Worm (Caenorhabditis elegans) whole organism, young adult: ENCODE results near the gene fbxb-107.

Experiments
- B0035.1 ChIP-seq: sonication (generic microtip); optimal IDR thresholded peaks from 2 replicates; lab custom pipeline; 2016; ENCODE audit warnings: missing genetic modification characterization, mild to moderate bottlenecking, missing compliant biosample characterization, missing genotype, missing genetic modification reagents
- B0261.1 ChIP-seq: sonication (generic microtip); optimal IDR thresholded peaks from 2 replicates; lab custom pipeline; 2016; ENCODE audit warnings: mild to moderate bottlenecking, missing genetic modification characterization, moderate library complexity, missing compliant biosample characterization
- B0336.3 ChIP-seq: fragments of 200-800 bp; sonication (Bioruptor generic); IDR thresholded peaks from 2 replicates; pipeline ENCODE4 v1.3.6; 2022; ENCODE audit warnings: missing genetic modification characterization, missing compliant biosample characterization
- C06A6.2 ChIP-seq: fragments of 200-800 bp; sonication (Bioruptor generic); conservative IDR thresholded peaks from 2 replicates; pipeline ENCODE4 v1.3.6; 2022; ENCODE audit warnings: missing genetic modification characterization, missing compliant biosample characterization
- C17E4.6 ChIP-seq: fragments of 200-800 bp; sonication (Bioruptor generic); IDR thresholded peaks from 2 replicates; pipeline ENCODE4 v1.3.6; 2022; ENCODE audit warnings: missing genetic modification reagents, missing genetic modification characterization, missing compliant biosample characterization
- D2030.7 ChIP-seq: fragments of 200-800 bp; sonication (Bioruptor generic); IDR thresholded peaks from 2 replicates; pipeline ENCODE4 v1.3.6; 2022; ENCODE audit warnings: missing genetic modification reagents, missing genetic modification characterization, missing compliant biosample characterization
- F57C9.4 ChIP-seq: sonication (generic microtip); optimal IDR thresholded peaks from 2 replicates; lab custom pipeline; 2017; ENCODE audit warnings: mild to moderate bottlenecking, missing genetic modification characterization, missing compliant biosample characterization
- Y53F4B.3 ChIP-seq: fragments of 200-800 bp; sonication (Bioruptor generic); IDR thresholded peaks from 2 replicates; pipeline ENCODE4 v1.3.6; 2022; ENCODE audit warnings: missing genetic modification reagents, missing genetic modification characterization, missing compliant biosample characterization
- Y53G8AR.9 ChIP-seq: fragments of 200-800 bp; sonication (Bioruptor generic); conservative IDR thresholded peaks from 2 replicates; pipeline ENCODE4 v1.3.6; 2022; ENCODE audit warnings: missing genetic modification reagents, missing genetic modification characterization, missing compliant biosample characterization
- Y56A3A.18 ChIP-seq: fragments of 200-800 bp; sonication (Bioruptor generic); IDR thresholded peaks from 2 replicates; pipeline ENCODE4 v1.3.6; 2022; ENCODE audit warnings: missing genetic modification reagents, missing genetic modification characterization, missing compliant biosample characterization
- Y79H2A.3 ChIP-seq: fragments of 200-800 bp; sonication (Bioruptor generic); conservative IDR thresholded peaks from 2 replicates; pipeline ENCODE4 v1.3.6; 2022; ENCODE audit warnings: missing genetic modification reagents, missing genetic modification characterization, missing compliant biosample characterization
- akir-1 ChIP-seq: fragments of 200-800 bp; sonication (Bioruptor generic); optimal IDR thresholded peaks from 2 replicates; lab custom pipeline; 2018; ENCODE audit warnings: mild to moderate bottlenecking, missing genetic modification characterization, moderate library complexity, missing compliant biosample characterization
- aptf-2 ChIP-seq: fragments of 200-800 bp; sonication (Bioruptor generic); conservative IDR thresholded peaks from 2 replicates; pipeline ENCODE4 v1.3.6; 2022; ENCODE audit warnings: missing genetic modification reagents, missing genetic modification characterization, missing compliant biosample characterization
- attf-5 ChIP-seq: fragments of 200-800 bp; sonication (Bioruptor generic); optimal IDR thresholded peaks from 2 replicates; lab custom pipeline; 2018; ENCODE audit warnings: mild to moderate bottlenecking, missing genetic modification characterization, missing compliant biosample characterization
- bed-2 ChIP-seq: fragments of 200-800 bp; sonication (Bioruptor generic); IDR thresholded peaks from 2 replicates; pipeline ENCODE4 v1.3.6; 2022; ENCODE audit warnings: missing genetic modification reagents, missing genetic modification characterization, missing compliant biosample characterization
- ccch-3 ChIP-seq: fragments of 200-800 bp; sonication (Bioruptor generic); optimal IDR thresholded peaks from 2 replicates; lab custom pipeline; 2018; ENCODE audit warnings: mild to moderate bottlenecking, missing genetic modification characterization, missing compliant biosample characterization
- cebp-2 ChIP-seq: fragments of 200-800 bp; sonication (Bioruptor generic); IDR thresholded peaks from 2 replicates; pipeline ENCODE4 v1.3.6; 2022; ENCODE audit warnings: missing genetic modification characterization, missing compliant biosample characterization
- ceh-27 ChIP-seq: fragments of 200-800 bp; sonication (Bioruptor generic); optimal IDR thresholded peaks from 2 replicates; lab custom pipeline; 2018; ENCODE audit warnings: mild to moderate bottlenecking, missing genetic modification characterization, moderate library complexity, missing compliant biosample characterization
- ceh-40 ChIP-seq: fragments of 200-800 bp; sonication (Bioruptor generic); IDR thresholded peaks from 2 replicates; pipeline ENCODE4 v1.3.6; 2022; ENCODE audit warnings: missing genetic modification characterization, missing compliant biosample characterization
- ceh-91 ChIP-seq: fragments of 200-800 bp; sonication (Bioruptor generic); IDR thresholded peaks from 2 replicates; pipeline ENCODE4 v1.3.6; 2022; ENCODE audit warnings: missing genetic modification reagents, missing genetic modification characterization, missing compliant biosample characterization
- chd-7 ChIP-seq: sonication (generic microtip); optimal IDR thresholded peaks from 2 replicates; lab custom pipeline; 2016; ENCODE audit warnings: mild to moderate bottlenecking, missing genetic modification characterization, moderate library complexity, missing compliant biosample characterization
- egl-18 ChIP-seq: fragments of 200-800 bp; sonication (Bioruptor generic); IDR thresholded peaks from 2 replicates; pipeline ENCODE4 v1.3.6; 2022; ENCODE audit warnings: missing genetic modification reagents, missing genetic modification characterization, missing compliant biosample characterization
- ekl-4 ChIP-seq: fragments of 200-800 bp; sonication (Bioruptor generic); IDR thresholded peaks from 2 replicates; pipeline ENCODE4 v1.3.6; 2022; ENCODE audit warnings: missing genetic modification reagents, missing genetic modification characterization, missing compliant biosample characterization
- hlh-26 ChIP-seq: fragments of 200-800 bp; sonication (Bioruptor generic); conservative IDR thresholded peaks from 2 replicates; pipeline ENCODE4 v1.3.6; 2022; ENCODE audit warnings: missing genetic modification reagents, missing genetic modification characterization, missing compliant biosample characterization
- hmg-1.2 ChIP-seq: fragments of 200-800 bp; sonication (Bioruptor generic); IDR thresholded peaks from 2 replicates; pipeline ENCODE4 v1.3.6; 2022; ENCODE audit warnings: missing genetic modification reagents, missing genetic modification characterization, missing compliant biosample characterization
- hmg-20 ChIP-seq: fragments of 200-800 bp; sonication (Bioruptor generic); IDR thresholded peaks from 2 replicates; pipeline ENCODE4 v1.3.6; 2022; ENCODE audit warnings: missing genetic modification reagents, missing genetic modification characterization, missing compliant biosample characterization
- let-607 ChIP-seq, 2 experiments: fragments of 200-800 bp in 1 of 2; sonication (Bioruptor generic) in 1 of 2; sonication (generic microtip) in 1 of 2; optimal IDR thresholded peaks; 2 replicates each; lab custom pipeline; 2016 to 2018; ENCODE audit warnings: mild to moderate bottlenecking in 2 of 2, missing compliant biosample characterization in 2 of 2, missing genetic modification characterization in 2 of 2, moderate library complexity in 2 of 2, missing genotype in 1 of 2
- lin-26 ChIP-seq: fragments of 200-800 bp; sonication (Bioruptor generic); IDR thresholded peaks from 2 replicates; pipeline ENCODE4 v1.3.6; 2022; ENCODE audit warnings: missing genetic modification reagents, missing genetic modification characterization, missing compliant biosample characterization
- lin-54 ChIP-seq: fragments of 200-800 bp; sonication (Bioruptor generic); optimal IDR thresholded peaks from 2 replicates; lab custom pipeline; 2018; ENCODE audit warnings: mild to moderate bottlenecking, missing genetic modification characterization, missing compliant biosample characterization
- lir-1 ChIP-seq: fragments of 200-800 bp; sonication (Bioruptor generic); conservative IDR thresholded peaks from 2 replicates; pipeline ENCODE4 v1.3.6; 2022; ENCODE audit warnings: missing genetic modification reagents, missing genetic modification characterization, missing compliant biosample characterization
- lsy-27 ChIP-seq: sonication (generic microtip); optimal IDR thresholded peaks from 2 replicates; lab custom pipeline; 2017; ENCODE audit warnings: missing genetic modification characterization, mild to moderate bottlenecking, missing compliant biosample characterization, antibody characterized with exemption, missing genotype, borderline replicate concordance; ENCODE audit not compliant: insufficient read depth
- madf-10 ChIP-seq: sonication (generic microtip); optimal IDR thresholded peaks from 2 replicates; lab custom pipeline; 2016; ENCODE audit warnings: mild to moderate bottlenecking, missing genetic modification characterization, missing compliant biosample characterization
- madf-6 ChIP-seq: fragments of 200-800 bp; sonication (Bioruptor generic); IDR thresholded peaks from 2 replicates; pipeline ENCODE4 v1.3.6; 2022; ENCODE audit warnings: missing genetic modification reagents, missing genetic modification characterization, missing compliant biosample characterization
- mel-28 ChIP-seq: sonication (generic microtip); optimal IDR thresholded peaks from 2 replicates; lab custom pipeline; 2016; ENCODE audit warnings: borderline replicate concordance, mild to moderate bottlenecking, missing genetic modification characterization, missing compliant biosample characterization
- mes-4 ChIP-seq: sonication (generic microtip); optimal IDR thresholded peaks from 2 replicates; lab custom pipeline; 2016; ENCODE audit warnings: missing genotype, missing genetic modification characterization, missing compliant biosample characterization
- nfya-2 ChIP-seq: fragments of 200-800 bp; sonication (Bioruptor generic); IDR thresholded peaks from 2 replicates; pipeline ENCODE4 v1.3.6; 2022; ENCODE audit warnings: missing genetic modification reagents, missing genetic modification characterization, missing compliant biosample characterization
- nfyb-1 ChIP-seq: fragments of 200-800 bp; sonication (Bioruptor generic); IDR thresholded peaks from 2 replicates; pipeline ENCODE4 v1.3.6; 2022; ENCODE audit warnings: missing genetic modification reagents, missing genetic modification characterization, missing compliant biosample characterization
- pbrm-1 ChIP-seq: fragments of 200-800 bp; sonication (Bioruptor generic); IDR thresholded peaks from 2 replicates; pipeline ENCODE4 v1.3.6; 2022; ENCODE audit warnings: missing genetic modification reagents, missing genetic modification characterization, missing compliant biosample characterization
- pha-4 ChIP-seq: fragments of 150-350 bp; sonication (generic microtip); optimal IDR thresholded peaks from 2 replicates; lab custom pipeline; 2014; ENCODE audit warnings: missing biosample characterization, missing genetic modification reagents, missing genetic modification characterization
- rpc-1 ChIP-seq, 2 experiments: fragments of 150-350 bp in 1 of 2; sonication (generic microtip) in 1 of 2; optimal IDR thresholded peaks; 2 replicates each; lab custom pipeline; 2014 to 2018; ENCODE audit warnings: missing biosample characterization in 1 of 2, missing genetic modification characterization in 1 of 2, missing genetic modification reagents in 1 of 2, missing genotype in 1 of 2
- sdz-38 ChIP-seq: sonication (generic microtip); optimal IDR thresholded peaks from 2 replicates; lab custom pipeline; 2016; ENCODE audit warnings: missing genotype, missing genetic modification characterization, missing compliant biosample characterization
- snpc-1.1 ChIP-seq: sonication (generic microtip); optimal IDR thresholded peaks from 2 replicates; lab custom pipeline; 2017; ENCODE audit warnings: missing genetic modification characterization, mild to moderate bottlenecking, missing compliant biosample characterization, antibody characterized with exemption, moderate library complexity, missing genotype, missing genetic modification reagents; ENCODE audit not compliant: insufficient read depth
- snpc-1.3 ChIP-seq: sonication (generic microtip); optimal IDR thresholded peaks from 2 replicates; lab custom pipeline; 2017; ENCODE audit warnings: missing genetic modification characterization, mild to moderate bottlenecking, missing compliant biosample characterization, antibody characterized with exemption, moderate library complexity, missing genotype, missing genetic modification reagents; ENCODE audit not compliant: insufficient read depth
- somi-1 ChIP-seq: fragments of 200-800 bp; sonication (Bioruptor generic); optimal IDR thresholded peaks from 2 replicates; lab custom pipeline; 2018; ENCODE audit warnings: mild to moderate bottlenecking, missing genetic modification characterization, missing compliant biosample characterization
- tbp1 ChIP-seq: fragments of 200-800 bp; sonication (Bioruptor generic); optimal IDR thresholded peaks from 2 replicates; lab custom pipeline; 2018; ENCODE audit warnings: mild to moderate bottlenecking, missing genetic modification characterization, missing compliant biosample characterization
- tbx-9 ChIP-seq: sonication (generic microtip); optimal IDR thresholded peaks from 2 replicates; lab custom pipeline; 2016; ENCODE audit warnings: borderline replicate concordance, missing genetic modification characterization, inconsistent platforms, missing compliant biosample characterization
- ztf-18 ChIP-seq: sonication (generic microtip); optimal IDR thresholded peaks from 2 replicates; lab custom pipeline; 2016; ENCODE audit warnings: missing genotype, mild to moderate bottlenecking, missing genetic modification characterization, missing compliant biosample characterization
- ztf-28 ChIP-seq: fragments of 200-800 bp; sonication (Bioruptor generic); IDR thresholded peaks from 2 replicates; pipeline ENCODE4 v1.3.6; 2022; ENCODE audit warnings: missing genetic modification reagents, missing genetic modification characterization, missing compliant biosample characterization

fbxb-107 gene

DNA sequence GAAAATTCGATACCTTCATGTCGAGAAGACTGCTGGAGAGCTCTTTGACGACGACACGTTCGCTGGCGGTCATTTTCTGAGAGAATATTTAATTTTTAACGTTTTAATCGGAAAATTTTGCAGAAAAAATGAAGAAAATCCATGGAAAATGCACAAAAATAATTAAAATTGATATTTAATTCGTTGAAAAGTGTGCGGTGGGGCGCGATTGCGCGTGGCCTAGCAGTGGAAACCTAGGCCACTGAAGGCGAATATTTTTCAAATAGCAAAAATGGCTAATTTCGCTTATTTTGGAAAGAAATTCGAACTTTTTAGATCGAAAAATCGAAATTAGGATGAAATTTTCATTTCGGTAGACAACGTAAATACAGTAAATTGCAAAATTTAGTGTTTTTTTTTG lies 6.0 kb upstream of the fbxb-107 start, which contains the start of gene F29A7.6 (continued):
- TF ChIP-seq bed-2 (0 out of 2 replicates have a peak, but pooled peaks have one; percentile 55), lin-54 (GFP tag; lab: Kevin White, UChicago) (peak; percentile 55), Y79H2A.3 (GFP tag; lab: Robert Waterston, UW) (no peak), lir-1 (GFP tag; lab: Robert Waterston, UW) (no peak), ceh-27 (GFP tag; lab: Kevin White, UChicago) (peak; percentile 54), egl-18 (GFP tag; lab: Robert Waterston, UW) (no peak), hmg-20 (GFP tag; lab: Robert Waterston, UW) (no peak), sdz-38 (tag; lab: Kevin White, UChicago) (no peak), B0261.1 (no peak), attf-5 (GFP tag; lab: Kevin White, UChicago) (peak; percentile 66), lsy-27 (no peak), mes-4 (tag; lab: Kevin White, UChicago) (no peak), pbrm-1 (GFP tag; lab: Robert Waterston, UW) (no peak), ccch-3 (GFP tag; lab: Kevin White, UChicago) (no peak), C06A6.2 (GFP tag; lab: Robert Waterston, UW) (no peak), let-607 (tag; optimal IDR thresholded peaks at IDR 0.05; lab: Kevin White, UChicago) (no peak), snpc-1.3 (no peak), D2030.7 (GFP tag; lab: Robert Waterston, UW) (peak; percentile 55), nfya-2 (GFP tag; lab: Robert Waterston, UW) (no peak), B0336.3 (GFP tag; lab: Robert Waterston, UW) (no peak), Y56A3A.18 (GFP tag; lab: Robert Waterston, UW) (no peak), ztf-18 (tag; lab: Kevin White, UChicago) (no peak), Y53G8AR.9 (GFP tag; lab: Robert Waterston, UW) (no peak), akir-1 (GFP tag; lab: Kevin White, UChicago) (no peak), ceh-91 (GFP tag; lab: Robert Waterston, UW) (no peak), tbp1 (GFP tag; lab: Kevin White, UChicago) (peak; percentile 21), hlh-26 (no peak), mel-28 (tag; lab: Kevin White, UChicago) (no peak), B0035.1 (tag; lab: Kevin White, UChicago) (no peak), chd-7 (no peak), lin-26 (GFP tag; lab: Robert Waterston, UW) (no peak), Y53F4B.3 (no peak), aptf-2 (peak; percentile 54; the same call in 1 of the 2 replicates), hmg-1.2 (GFP tag; lab: Robert Waterston, UW) (no peak), rpc-1 (optimal IDR thresholded peaks at IDR 0.05; lab: Kevin White, UChicago) (no peak), rpc-1 (tag; optimal IDR thresholded peaks at IDR 0.05; lab: Kevin White, UChicago) (no peak), tbx-9 (tag; lab: Kevin White, UChicago) (no peak), madf-10 (tag; lab: Kevin White, UChicago) (no peak), snpc-1.1 (peak; percentile 5), nfyb-1 (GFP tag; lab: Robert Waterston, UW) (no peak), F57C9.4 (no peak), madf-6 (GFP tag; lab: Robert Waterston, UW) (peak; percentile 62), cebp-2 (no peak), C17E4.6 (no peak), ztf-28 (peak; percentile 69; the same call in 1 of the 2 replicates), ekl-4 (no peak), pha-4 (tag; lab: Kevin White, UChicago) (no peak), somi-1 (GFP tag; lab: Kevin White, UChicago) (no peak), ceh-40 (GFP tag; lab: Robert Waterston, UW) (no peak)
